Worm (Caenorhabditis elegans) whole organism, early embryonic: ENCODE measurements around the gene tni-3.

Experiments
- B0310.2 ChIP-seq: sonication (generic microtip); optimal IDR thresholded peaks from 2 replicates; lab custom pipeline; 2016; ENCODE audit warnings: mild to moderate bottlenecking, missing genetic modification characterization, missing compliant biosample characterization
- F13C5.2 ChIP-seq: sonication (generic microtip); optimal IDR thresholded peaks from 2 replicates; lab custom pipeline; 2017; ENCODE audit warnings: mild to moderate bottlenecking, missing genetic modification characterization, inconsistent platforms, missing compliant biosample characterization
- aly-1 ChIP-seq: sonication (generic microtip); optimal IDR thresholded peaks from 2 replicates; lab custom pipeline; 2016; ENCODE audit warnings: missing genetic modification characterization, missing compliant biosample characterization
- ama-1 ChIP-seq: fragments of 150-350 bp; optimal IDR thresholded peaks from 2 replicates; lab custom pipeline; 2014
- ceh-13 ChIP-seq: fragments of 200-800 bp; sonication (Bioruptor generic); optimal IDR thresholded peaks from 2 replicates; lab custom pipeline; 2018; ENCODE audit warnings: mild to moderate bottlenecking, missing genetic modification characterization, missing compliant biosample characterization
- ceh-36 ChIP-seq: sonication (generic microtip); optimal IDR thresholded peaks from 2 replicates; lab custom pipeline; 2016; ENCODE audit warnings: missing genetic modification characterization, inconsistent platforms, missing compliant biosample characterization
- ets-7 ChIP-seq: sonication (generic microtip); optimal IDR thresholded peaks from 2 replicates; lab custom pipeline; 2016; ENCODE audit warnings: missing genotype, missing genetic modification characterization, missing compliant biosample characterization
- flt-1 ChIP-seq: fragments of 200-800 bp; sonication (Bioruptor generic); IDR thresholded peaks from 2 replicates; pipeline ENCODE4 v1.3.6; 2022; ENCODE audit warnings: missing genetic modification characterization, missing compliant biosample characterization
- hmbx-1 ChIP-seq: sonication (generic microtip); optimal IDR thresholded peaks from 2 replicates; lab custom pipeline; 2016; ENCODE audit warnings: mild to moderate bottlenecking, missing genetic modification characterization, missing compliant biosample characterization
- hmg-4 ChIP-seq: fragments of 200-800 bp; sonication (Bioruptor generic); optimal IDR thresholded peaks from 2 replicates; lab custom pipeline; 2018; ENCODE audit warnings: mild to moderate bottlenecking, missing genetic modification characterization, missing compliant biosample characterization
- hnd-1 ChIP-seq: sonication (generic microtip); optimal IDR thresholded peaks from 2 replicates; lab custom pipeline; 2016; ENCODE audit warnings: missing genetic modification characterization, missing compliant biosample characterization
- pes-1 ChIP-seq: fragments of 200-800 bp; sonication (Bioruptor generic); IDR thresholded peaks from 2 replicates; pipeline ENCODE4 v1.3.6; 2022; ENCODE audit warnings: missing genetic modification reagents, missing genetic modification characterization, missing compliant biosample characterization
- scrt-1 ChIP-seq: fragments of 200-800 bp; sonication (Bioruptor generic); IDR thresholded peaks from 2 replicates; pipeline ENCODE4 v1.3.6; 2022; ENCODE audit warnings: missing genetic modification characterization, missing compliant biosample characterization
- sea-1 ChIP-seq: fragments of 200-800 bp; sonication (Bioruptor generic); conservative IDR thresholded peaks from 2 replicates; pipeline ENCODE4 v1.3.6; 2022; ENCODE audit warnings: missing genetic modification characterization, missing compliant biosample characterization
- tbx-11 ChIP-seq: fragments of 200-800 bp; sonication (Bioruptor generic); IDR thresholded peaks from 2 replicates; pipeline ENCODE4 v1.3.6; 2022; ENCODE audit warnings: missing genetic modification characterization, missing compliant biosample characterization
- tbx-37 ChIP-seq: fragments of 200-800 bp; sonication (Bioruptor generic); conservative IDR thresholded peaks from 2 replicates; pipeline ENCODE4 v1.3.6; 2022; ENCODE audit warnings: missing genetic modification reagents, missing genetic modification characterization, missing compliant biosample characterization
- tra-4 ChIP-seq: sonication (generic microtip); optimal IDR thresholded peaks from 2 replicates; lab custom pipeline; 2017; ENCODE audit warnings: missing genetic modification characterization, missing compliant biosample characterization

The tni-3 gene

DNA sequence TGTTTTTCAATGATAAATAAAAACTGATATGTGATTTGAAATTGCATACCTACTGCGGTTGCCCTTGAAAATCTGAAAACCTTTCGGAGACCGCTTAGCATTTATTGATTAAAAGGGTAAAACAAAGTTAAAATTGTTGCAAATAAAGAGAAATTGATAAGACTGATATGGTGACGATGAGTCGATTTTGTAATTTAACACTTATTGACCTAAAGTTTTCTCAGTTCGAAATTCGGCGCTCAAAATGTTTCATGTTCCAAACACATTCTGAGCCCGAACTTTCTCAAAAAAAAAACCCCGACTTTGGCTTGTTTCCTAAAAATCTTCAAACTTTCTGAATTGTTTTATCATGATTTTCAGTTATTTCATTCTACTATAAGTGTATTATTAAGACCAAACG lies 6.0 kb upstream of the tni-3 start, which contains the start of gene clec-40:
TSS of gene clec-40 (minus strand) at position 101 of the 400 bp plus-strand sequence.
- TF ChIP-seq B0310.2 (tag; lab: Kevin White, UChicago) (no peak), hnd-1 (tag; lab: Kevin White, UChicago) (no peak), tbx-11 (GFP tag; lab: Robert Waterston, UW) (no peak), sea-1 (GFP tag; lab: Robert Waterston, UW) (no peak), F13C5.2 (tag; lab: Kevin White, UChicago) (no peak)

DNA sequence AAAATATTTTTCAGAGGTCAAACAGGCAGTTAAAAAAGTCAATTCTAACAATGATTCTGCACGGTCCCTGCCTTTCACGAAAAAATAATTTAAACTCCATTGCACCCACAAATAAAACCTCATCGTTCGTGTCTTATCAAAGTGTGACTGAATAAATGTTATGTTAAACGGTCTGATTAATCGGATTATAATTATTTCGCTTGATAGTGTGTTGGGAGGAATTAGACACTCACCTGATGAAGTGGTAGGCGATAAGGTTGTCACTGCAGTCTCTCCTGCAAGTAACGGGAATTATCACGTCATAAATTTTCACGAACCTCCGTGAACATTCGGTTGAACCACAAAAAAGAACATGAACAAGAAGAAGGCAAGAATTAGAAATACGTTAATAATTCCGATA lies 5.4 kb upstream of the tni-3 start:
- TF ChIP-seq ama-1 (lab: Kevin White, UChicago) = no peak

DNA sequence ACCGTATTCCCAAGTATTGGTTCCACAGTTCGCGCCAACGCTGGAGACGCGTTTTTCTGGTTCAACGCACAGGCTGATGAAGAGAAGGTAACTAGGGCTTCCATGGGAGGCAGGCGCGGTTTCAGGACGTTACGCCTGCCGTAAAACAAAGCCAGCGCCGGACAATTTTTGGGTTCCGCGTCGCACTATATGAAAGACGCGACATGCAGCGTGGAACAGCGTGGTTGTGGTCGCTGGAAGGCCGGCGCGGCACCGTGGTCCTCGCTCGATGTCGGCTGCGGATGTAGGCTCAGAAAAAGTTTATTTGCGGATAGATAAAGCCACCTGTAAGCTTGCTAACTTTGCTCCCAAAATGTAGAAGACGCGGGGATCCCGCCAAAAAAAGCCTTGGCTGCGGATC lies 3.5 kb upstream of the tni-3 start:
- TF ChIP-seq aly-1 = no peak
- no peak for TF ChIP-seq tra-4 (tag; lab: Kevin White, UChicago)
- TF ChIP-seq tbx-37 (GFP tag; lab: Robert Waterston, UW) = no peak
- TF ChIP-seq sea-1 (GFP tag; lab: Robert Waterston, UW) = no peak
- no peak for TF ChIP-seq B0310.2 (tag; lab: Kevin White, UChicago)
- no peak for TF ChIP-seq hmbx-1 (tag; lab: Kevin White, UChicago)
- no peak for TF ChIP-seq scrt-1 (GFP tag; lab: Robert Waterston, UW)
- TF ChIP-seq F13C5.2 (tag; lab: Kevin White, UChicago) = no peak
- no peak for TF ChIP-seq flt-1 (GFP tag; lab: Robert Waterston, UW)

DNA sequence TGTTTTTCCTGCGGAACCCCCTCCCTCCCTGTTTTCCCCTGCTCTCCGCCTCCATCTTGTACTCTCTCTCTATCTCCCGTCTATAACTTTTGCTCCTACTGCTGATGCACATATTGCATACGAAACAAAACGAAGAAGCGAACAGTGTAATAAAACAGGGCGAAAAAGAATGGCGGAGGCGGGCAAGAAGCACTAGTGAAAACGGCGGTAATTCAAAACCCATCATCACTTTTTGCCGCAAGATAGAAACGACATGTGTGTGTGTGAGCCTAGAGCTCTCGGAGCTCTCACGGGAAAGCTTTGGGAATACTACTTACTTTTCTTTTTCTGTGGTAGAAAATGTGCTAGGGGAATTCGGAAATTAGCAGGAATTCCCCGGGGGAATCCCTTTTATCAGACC lies 1.2 kb upstream of the tni-3 start:
- no peak for TF ChIP-seq aly-1

DNA sequence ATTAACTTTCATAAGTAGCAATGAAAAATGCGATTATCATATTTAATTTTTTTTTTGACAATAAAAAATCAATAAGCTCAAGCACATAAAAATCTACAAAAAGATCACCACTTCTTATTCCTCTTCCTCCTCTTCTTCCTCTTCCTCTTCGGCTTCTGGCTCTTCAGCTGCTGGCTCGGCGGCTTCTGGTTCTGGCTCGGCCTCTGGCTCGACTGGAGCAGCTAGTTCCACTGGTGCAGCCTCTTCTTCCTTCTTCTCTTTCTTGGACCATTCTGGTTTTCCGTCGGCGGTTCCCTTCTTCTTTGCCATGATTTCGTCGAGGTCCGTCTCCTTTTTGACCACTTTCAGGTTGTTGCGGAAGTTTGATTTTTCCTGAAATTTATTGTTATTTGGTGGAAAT lies 1.3 kb downstream of the tni-3 start:
- no peak for TF ChIP-seq B0310.2 (tag; lab: Kevin White, UChicago)
- TF ChIP-seq hnd-1 (tag; lab: Kevin White, UChicago) = no peak

DNA sequence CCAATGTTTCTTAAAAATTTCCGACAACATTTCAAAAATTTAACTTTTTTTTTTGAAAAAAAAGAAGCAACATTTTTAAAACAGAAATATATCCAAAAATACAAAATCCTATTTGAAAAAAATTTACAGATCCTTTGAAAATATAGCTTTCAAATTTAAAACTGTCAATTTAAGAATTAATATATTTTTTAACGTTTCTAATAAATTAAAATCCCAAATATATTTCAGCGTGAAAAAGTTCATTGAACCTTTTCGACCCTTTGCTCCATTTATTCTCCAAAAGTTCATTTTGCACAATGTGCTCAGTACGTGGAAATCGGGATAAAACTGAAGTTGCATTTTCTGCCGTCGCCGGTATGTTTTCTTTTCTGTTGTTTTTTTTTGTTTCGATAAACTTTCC lies 2.1 kb downstream of the tni-3 start, which contains the start of gene phy-3:
TSS of gene phy-3 (plus strand) at position 301 of the 400 bp plus-strand sequence.
- no peak for TF ChIP-seq tra-4 (tag; lab: Kevin White, UChicago)
- no peak for TF ChIP-seq scrt-1 (GFP tag; lab: Robert Waterston, UW)
- no peak for TF ChIP-seq hnd-1 (tag; lab: Kevin White, UChicago)
- TF ChIP-seq B0310.2 (tag; lab: Kevin White, UChicago) = no peak
- TF ChIP-seq ceh-36 (tag; lab: Kevin White, UChicago) = no peak
- TF ChIP-seq pes-1 = no peak
- no peak for TF ChIP-seq aly-1
- TF ChIP-seq tbx-37 (GFP tag; lab: Robert Waterston, UW) = no peak
- TF ChIP-seq ama-1 (lab: Kevin White, UChicago) = no peak
- TF ChIP-seq ceh-13 (GFP tag; lab: Kevin White, UChicago) = no peak
- TF ChIP-seq flt-1 (GFP tag; lab: Robert Waterston, UW) = no peak
- TF ChIP-seq hmg-4 (GFP tag; lab: Kevin White, UChicago) = no peak
- no peak for TF ChIP-seq F13C5.2 (tag; lab: Kevin White, UChicago)
- no peak for TF ChIP-seq tbx-11 (GFP tag; lab: Robert Waterston, UW)
- no peak for TF ChIP-seq ets-7
- TF ChIP-seq sea-1 (GFP tag; lab: Robert Waterston, UW) = no peak
- TF ChIP-seq hmbx-1 (tag; lab: Kevin White, UChicago) = no peak

DNA sequence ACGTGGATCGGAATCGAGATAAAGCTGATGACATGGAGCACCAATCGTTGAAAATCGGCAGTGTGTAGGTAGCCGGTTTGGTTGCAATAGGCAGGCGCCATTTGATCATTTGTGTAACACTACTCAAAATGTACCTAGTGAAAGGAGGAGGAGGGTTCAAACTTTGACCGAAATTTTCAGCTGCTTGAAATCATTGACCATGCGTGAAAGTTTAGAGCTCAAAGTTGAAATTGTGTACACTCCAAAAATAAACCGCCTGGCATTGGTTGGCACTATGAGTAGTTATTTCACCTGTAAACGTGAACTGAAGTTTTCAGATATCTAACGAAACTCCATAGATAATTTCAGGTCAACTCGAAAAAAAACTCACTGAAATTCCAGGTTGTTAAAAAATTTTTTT lies 3.0 kb downstream of the tni-3 start, which contains the start of gene srh-215:
TSS of gene srh-215 (minus strand) at position 101 of the 400 bp plus-strand sequence.
- no peak for TF ChIP-seq hnd-1 (tag; lab: Kevin White, UChicago)
- TF ChIP-seq aly-1 = no peak

DNA sequence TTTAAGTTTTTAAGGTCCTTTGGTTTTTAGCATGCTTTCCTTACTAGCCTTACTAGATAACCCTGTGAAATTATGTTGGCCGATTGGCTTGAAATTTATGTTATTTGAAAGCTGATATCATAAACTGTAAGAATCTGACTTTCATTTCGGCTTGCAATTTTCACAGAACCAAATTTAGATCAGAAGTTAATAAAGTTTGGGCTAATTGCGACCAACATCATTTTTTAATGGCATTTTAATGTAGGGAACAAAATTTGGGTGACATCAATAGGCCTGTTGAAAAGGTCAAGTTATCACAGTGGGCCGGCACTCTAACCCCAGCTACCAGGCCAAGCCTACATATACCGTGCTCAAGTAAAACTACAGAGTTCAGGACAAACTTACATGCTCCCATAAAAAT lies 3.6 kb downstream of the tni-3 start:
- TF ChIP-seq pes-1 = no peak
- TF ChIP-seq F13C5.2 (tag; lab: Kevin White, UChicago) = no peak
- TF ChIP-seq hnd-1 (tag; lab: Kevin White, UChicago) = no peak
- TF ChIP-seq ama-1 (lab: Kevin White, UChicago) = no peak
- TF ChIP-seq hmg-4 (GFP tag; lab: Kevin White, UChicago) = no peak
- TF ChIP-seq B0310.2 (tag; lab: Kevin White, UChicago) = no peak
- TF ChIP-seq tbx-11 (GFP tag; lab: Robert Waterston, UW) = no peak
- no peak for TF ChIP-seq sea-1 (GFP tag; lab: Robert Waterston, UW)
- no peak for TF ChIP-seq flt-1 (GFP tag; lab: Robert Waterston, UW)
- TF ChIP-seq hmbx-1 (tag; lab: Kevin White, UChicago) = no peak
- no peak for TF ChIP-seq ceh-36 (tag; lab: Kevin White, UChicago)
- TF ChIP-seq ceh-13 (GFP tag; lab: Kevin White, UChicago) = no peak
- no peak for TF ChIP-seq tbx-37 (GFP tag; lab: Robert Waterston, UW)
- TF ChIP-seq tra-4 (tag; lab: Kevin White, UChicago) = no peak
- no peak for TF ChIP-seq scrt-1 (GFP tag; lab: Robert Waterston, UW)
- TF ChIP-seq aly-1 = no peak

DNA sequence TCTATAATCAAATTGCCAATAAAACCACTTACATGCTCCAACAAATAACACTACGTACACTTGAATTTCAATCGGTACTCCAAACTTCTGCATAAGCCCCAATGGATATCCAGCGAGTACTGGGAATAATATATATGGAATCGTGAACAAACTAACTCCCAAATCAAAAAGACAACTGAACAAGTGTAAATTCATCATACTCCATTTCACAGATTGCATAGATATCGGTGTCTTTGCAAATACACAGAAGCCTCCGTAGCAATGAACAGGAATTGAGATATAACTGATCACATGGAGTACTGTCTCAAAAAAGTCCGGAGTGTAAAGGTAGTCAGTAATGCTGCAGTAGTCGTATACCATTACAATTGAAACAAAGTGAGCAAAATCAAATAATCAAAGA lies 5.5 kb downstream of the tni-3 start, which contains the start of gene srh-214:
TSS of gene srh-214 (minus strand) at position 360 of the 400 bp plus-strand sequence.
- no peak for TF ChIP-seq tbx-11 (GFP tag; lab: Robert Waterston, UW)
- TF ChIP-seq scrt-1 (GFP tag; lab: Robert Waterston, UW) = no peak
- TF ChIP-seq sea-1 (GFP tag; lab: Robert Waterston, UW) = no peak
- TF ChIP-seq hnd-1 (tag; lab: Kevin White, UChicago) = no peak
- TF ChIP-seq ets-7 = no peak
- no peak for TF ChIP-seq ama-1 (lab: Kevin White, UChicago)
